Worm (Caenorhabditis elegans) whole organism, L4/young adult: ENCODE results near the gene T01G5.8.

Experiments used
- W03F9.2 ChIP-seq: fragments of 150-350 bp; optimal IDR thresholded peaks from 2 replicates; lab custom pipeline; 2014; ENCODE audit warnings: missing biosample characterization, missing genetic modification characterization
- dao-5 ChIP-seq: sonication (generic microtip); optimal IDR thresholded peaks from 2 replicates; lab custom pipeline; 2016; ENCODE audit warnings: missing genotype, missing genetic modification characterization, moderate library complexity, missing compliant biosample characterization
- him-1 ChIP-seq: sonication (generic microtip); optimal IDR thresholded peaks from 2 replicates; lab custom pipeline; 2016; ENCODE audit warnings: missing genotype, missing genetic modification reagents, missing genetic modification characterization, missing compliant biosample characterization

- no peak for TF ChIP-seq him-1 (tag; lab: Kevin White, UChicago)
- TF ChIP-seq dao-5, result no peak
- no peak for TF ChIP-seq W03F9.2
Observed at ce11 chrV:15109260-15109659, 6.8 kb upstream of the T01G5.8 start, which contains the start of gene Y75B12A.2.
